Fruit fly (Drosophila melanogaster): ENCODE measurements around the gene eg.

The eg gene

DNA sequence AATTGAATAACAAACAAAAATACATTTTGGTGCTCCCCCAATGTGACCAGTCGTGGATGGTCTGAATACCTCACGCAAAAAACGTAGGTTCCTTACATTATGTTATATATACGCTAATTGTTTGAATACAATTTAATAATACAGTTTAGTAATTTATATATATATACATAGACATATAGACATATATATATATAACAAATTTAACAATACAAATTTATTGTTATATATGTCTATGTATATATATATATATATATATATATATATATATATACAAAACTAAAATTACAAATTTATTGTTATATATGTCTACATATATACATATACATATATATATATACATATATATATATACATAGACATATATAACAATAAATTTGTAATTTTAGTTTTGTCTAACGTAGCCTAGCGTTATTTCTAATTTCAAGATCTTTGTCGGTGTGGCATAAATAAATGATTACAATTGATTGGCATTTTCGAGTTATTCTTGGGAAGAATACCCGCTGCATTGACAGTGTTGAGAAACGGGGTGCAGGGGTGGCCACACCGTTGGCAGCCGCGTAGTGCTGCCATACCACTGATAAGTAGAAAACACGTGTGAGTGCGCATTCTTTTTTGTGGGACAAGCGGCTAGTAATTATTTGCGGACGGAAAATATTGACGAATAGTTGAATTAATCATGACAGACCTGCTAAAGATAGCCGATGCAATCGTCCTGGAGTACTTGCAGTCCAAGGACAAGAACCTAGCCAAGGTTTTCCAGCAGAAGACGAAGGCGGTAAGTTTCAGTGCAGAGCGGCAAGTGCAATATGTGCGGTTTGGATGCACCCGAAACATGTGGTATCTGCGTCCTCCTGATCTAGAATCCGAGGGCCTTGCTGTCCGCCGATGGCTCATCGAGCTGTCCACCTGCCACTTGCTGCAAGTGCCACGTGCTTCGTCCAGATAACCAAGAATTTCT, 24.0 kb downstream of the eg start, which contains the start of the genes CG7148 and Nopp140 (continued):
- TF ChIP-seq pita (GFP tag; optimal IDR thresholded peaks at IDR 0.05) (no peak), sc (optimal IDR thresholded peaks at IDR 0.05) (no peak), sc (GFP tag; optimal IDR thresholded peaks at IDR 0.05) (no peak), CG6175 (GFP tag; IDR thresholded peaks at IDR 0.05) (no peak), peb (GFP tag; IDR thresholded peaks at IDR 0.05) (0 out of 2 replicates have a peak, but pooled peaks have one; percentile 25), zen2 (GFP tag; IDR thresholded peaks at IDR 0.05; ENCODE audit: partially characterized antibody) (no peak), Hmx (GFP tag; optimal IDR thresholded peaks at IDR 0.05) (no peak), CG11504 (tag; optimal IDR thresholded peaks at IDR 0.05) (no peak), CG11085 (GFP tag; IDR thresholded peaks at IDR 0.05) (peak; percentile 52), CG13123 (GFP tag; optimal IDR thresholded peaks at IDR 0.05) (peak; percentile 9), TFAM (GFP tag; optimal IDR thresholded peaks at IDR 0.05) (no peak), gcm2 (GFP tag; optimal IDR thresholded peaks at IDR 0.05) (no peak), fd64A (GFP tag; optimal IDR thresholded peaks at IDR 0.05) (no peak), CG6689 (GFP tag; IDR thresholded peaks at IDR 0.05) (0 out of 2 replicates have a peak, but pooled peaks have one; percentile 20), sim (GFP tag; IDR thresholded peaks at IDR 0.05) (no peak), Usf (GFP tag; optimal IDR thresholded peaks at IDR 0.05) (peak; percentile 42), CG9437 (GFP tag; optimal IDR thresholded peaks at IDR 0.05) (peak; percentile 8), z (GFP tag; IDR thresholded peaks at IDR 0.05) (no peak), CG14965 (GFP tag; optimal IDR thresholded peaks at IDR 0.05; ENCODE audit: borderline replicate concordance) (no peak), abd-A (tag; optimal IDR thresholded peaks at IDR 0.05) (no peak), Hmr (GFP tag; optimal IDR thresholded peaks at IDR 0.05) (peak; percentile 74), CG7357 (GFP tag; IDR thresholded peaks at IDR 0.05) (0 out of 3 replicates have a peak, but pooled peaks have one; percentile 15), CG15601 (tag; optimal IDR thresholded peaks at IDR 0.05) (peak; percentile 27), CG10267 (tag; optimal IDR thresholded peaks at IDR 0.05) (peak; percentile 96), CG11723 (GFP tag; optimal IDR thresholded peaks at IDR 0.05) (peak; percentile 38), her (GFP tag; optimal IDR thresholded peaks at IDR 0.05) (peak; percentile 68), Lhr (GFP tag; optimal IDR thresholded peaks at IDR 0.05) (peak; percentile 32), ci (GFP tag; IDR thresholded peaks at IDR 0.05) (peak; percentile 87), Dfd (GFP tag; optimal IDR thresholded peaks at IDR 0.05) (no peak), CG10979 (tag; optimal IDR thresholded peaks at IDR 0.05) (peak; percentile 20), Nf-YC (tag; optimal IDR thresholded peaks at IDR 0.05) (peak; percentile 59), Bdp1 (GFP tag; optimal IDR thresholded peaks at IDR 0.05) (peak; percentile 50), CG7987 (GFP tag; optimal IDR thresholded peaks at IDR 0.05) (peak; percentile 77), CG30020 (tag; optimal IDR thresholded peaks at IDR 0.05) (peak; percentile 74), en (GFP tag; optimal IDR thresholded peaks at IDR 0.05) (no peak), CG1602 (GFP tag; optimal IDR thresholded peaks at IDR 0.05) (peak; percentile 57), ewg (GFP tag; optimal IDR thresholded peaks at IDR 0.05) (peak; percentile 38), CG17186 (GFP tag; optimal IDR thresholded peaks at IDR 0.05) (peak; percentile 73), vnd (GFP tag; IDR thresholded peaks at IDR 0.05; ENCODE audit: partially characterized antibody) (no peak), PHDP (tag; optimal IDR thresholded peaks at IDR 0.05) (peak; percentile 72), mld (GFP tag; IDR thresholded peaks at IDR 0.05; ENCODE audit: partially characterized antibody) (no peak), sima (GFP tag; optimal IDR thresholded peaks at IDR 0.05) (no peak), odd (GFP tag; optimal IDR thresholded peaks at IDR 0.05) (no peak), lbe (GFP tag; optimal IDR thresholded peaks at IDR 0.05) (peak; percentile 18), HLH54F (GFP tag; optimal IDR thresholded peaks at IDR 0.05) (peak; percentile 77), dpn (GFP tag; optimal IDR thresholded peaks at IDR 0.05) (peak; percentile 62 to 70), CG17568 (GFP tag; optimal IDR thresholded peaks at IDR 0.05) (no peak), Mes4 (GFP tag; optimal IDR thresholded peaks at IDR 0.05) (peak; percentile 13)

Measured in whole organism, embryonic.